Fruit fly (Drosophila melanogaster) whole organism, embryonic: ENCODE data around the gene shf.

Experiments used
- Adf1 ChIP-seq: fragments of 200-800 bp; sonication (Bioruptor generic); IDR thresholded peaks from 2 replicates; pipeline ENCODE4 v1.3.6; 2022; ENCODE audit warnings: missing biosample characterization, missing genetic modification characterization
- Antp ChIP-seq: fragments of 200-800 bp; sonication (Bioruptor generic); optimal IDR thresholded peaks from 3 replicates; lab custom pipeline; 2016; ENCODE audit warnings: missing biosample characterization, missing genetic modification characterization
- Bgb ChIP-seq: fragments of 200-800 bp; sonication (Bioruptor generic); IDR thresholded peaks from 2 replicates; pipeline ENCODE4 v1.3.6; 2022; ENCODE audit warnings: missing biosample characterization, missing genetic modification characterization; ENCODE audit not compliant: partially characterized antibody
- CG10147 ChIP-seq: fragments of 200-800 bp; sonication (Bioruptor generic); optimal IDR thresholded peaks from 2 replicates; lab custom pipeline; 2019; ENCODE audit warnings: missing biosample characterization, mild to moderate bottlenecking, missing genetic modification characterization, moderate library complexity
- CG10462 ChIP-seq: fragments of 200-800 bp; sonication (Bioruptor generic); optimal IDR thresholded peaks from 2 replicates; lab custom pipeline; 2016; ENCODE audit warnings: missing biosample characterization, missing genetic modification characterization
- CG11504 ChIP-seq: fragments of 200-800 bp; sonication (Bioruptor generic); optimal IDR thresholded peaks from 3 replicates; lab custom pipeline; 2019; ENCODE audit warnings: missing biosample characterization, mild to moderate bottlenecking, missing genetic modification characterization, moderate library complexity
- CG1233 ChIP-seq: fragments of 200-800 bp; sonication (Bioruptor generic); optimal IDR thresholded peaks from 4 replicates; lab custom pipeline; 2018; ENCODE audit warnings: missing biosample characterization, mild to moderate bottlenecking, missing genetic modification characterization
- CG12744 ChIP-seq: fragments of 200-800 bp; sonication (Bioruptor generic); optimal IDR thresholded peaks from 2 replicates; lab custom pipeline; 2016; ENCODE audit warnings: missing biosample characterization, missing genetic modification characterization
- CG14050 ChIP-seq: fragments of 200-800 bp; sonication (Bioruptor generic); IDR thresholded peaks from 3 replicates; pipeline ENCODE4 v1.3.6; 2022; ENCODE audit warnings: missing biosample characterization, missing genetic modification characterization
- CG1602 ChIP-seq: fragments of 200-800 bp; sonication (Bioruptor generic); optimal IDR thresholded peaks from 3 replicates; lab custom pipeline; 2016; ENCODE audit warnings: missing biosample characterization, missing genetic modification characterization
- CG16863 ChIP-seq: fragments of 200-800 bp; sonication (Bioruptor generic); optimal IDR thresholded peaks from 3 replicates; lab custom pipeline; 2016; ENCODE audit warnings: missing biosample characterization, missing genetic modification characterization
- CG1792 ChIP-seq: fragments of 200-800 bp; sonication (Bioruptor generic); optimal IDR thresholded peaks from 2 replicates; lab custom pipeline; 2016; ENCODE audit warnings: missing biosample characterization, missing genetic modification characterization
- CG2120 ChIP-seq: fragments of 200-800 bp; sonication (Bioruptor generic); optimal IDR thresholded peaks from 3 replicates; lab custom pipeline; 2016; ENCODE audit warnings: missing biosample characterization, missing genetic modification characterization
- CG3407 ChIP-seq: fragments of 200-800 bp; sonication (Bioruptor generic); optimal IDR thresholded peaks from 2 replicates; lab custom pipeline; 2018; ENCODE audit warnings: missing biosample characterization, mild to moderate bottlenecking, missing genetic modification characterization
- CG6689 ChIP-seq: fragments of 200-800 bp; sonication (Bioruptor generic); IDR thresholded peaks from 2 replicates; pipeline ENCODE4 v1.3.6; 2022; ENCODE audit warnings: missing biosample characterization, missing genetic modification characterization
- CG7839 ChIP-seq: fragments of 200-800 bp; sonication (Bioruptor generic); optimal IDR thresholded peaks from 3 replicates; lab custom pipeline; 2018; ENCODE audit warnings: missing biosample characterization, mild to moderate bottlenecking, missing genetic modification characterization, moderate library complexity
- CG8765 ChIP-seq: fragments of 200-800 bp; sonication (Bioruptor generic); IDR thresholded peaks from 2 replicates; pipeline ENCODE4 v1.3.6; 2022; ENCODE audit warnings: missing biosample characterization, missing genetic modification characterization
- Camta ChIP-seq: fragments of 200-800 bp; sonication (Bioruptor generic); optimal IDR thresholded peaks from 2 replicates; lab custom pipeline; 2016; ENCODE audit warnings: missing biosample characterization, missing genetic modification characterization
- Chrac-16 ChIP-seq: fragments of 200-800 bp; sonication (Bioruptor generic); optimal IDR thresholded peaks from 3 replicates; lab custom pipeline; 2016; ENCODE audit warnings: missing biosample characterization, missing genetic modification characterization
- Dref ChIP-seq: fragments of 200-800 bp; sonication (Bioruptor generic); IDR thresholded peaks from 2 replicates; pipeline ENCODE4 v1.3.6; 2022; ENCODE audit warnings: missing biosample characterization, missing genetic modification characterization
- E2f2 ChIP-seq: fragments of 200-800 bp; sonication (Bioruptor generic); IDR thresholded peaks from 2 replicates; pipeline ENCODE4 v1.3.6; 2022; ENCODE audit warnings: missing biosample characterization, missing genetic modification characterization
- HLHmδ ChIP-seq: fragments of 200-800 bp; sonication (Bioruptor generic); optimal IDR thresholded peaks from 2 replicates; lab custom pipeline; 2018; ENCODE audit warnings: missing biosample characterization, mild to moderate bottlenecking, missing genetic modification characterization, moderate library complexity
- MESR4 ChIP-seq: fragments of 200-800 bp; sonication (Bioruptor generic); optimal IDR thresholded peaks from 2 replicates; lab custom pipeline; 2018; ENCODE audit warnings: missing biosample characterization, mild to moderate bottlenecking, missing genetic modification characterization, moderate library complexity
- Max ChIP-seq: fragments of 200-800 bp; sonication (Bioruptor generic); optimal IDR thresholded peaks from 2 replicates; lab custom pipeline; 2016; ENCODE audit warnings: missing biosample characterization, mild to moderate bottlenecking, missing genetic modification characterization
- Pdp1 ChIP-seq, 2 experiments: fragments of 200-800 bp; sonication (Bioruptor generic); optimal IDR thresholded peaks; 3 replicates each; lab custom pipeline; 2016; ENCODE audit warnings: missing biosample characterization in 2 of 2, missing genetic modification characterization in 2 of 2, mild to moderate bottlenecking in 1 of 2, moderate library complexity in 1 of 2
- Sox100B ChIP-seq: fragments of 200-800 bp; sonication (Bioruptor generic); optimal IDR thresholded peaks from 3 replicates; lab custom pipeline; 2018; ENCODE audit warnings: missing biosample characterization, mild to moderate bottlenecking, missing genetic modification characterization
- Sry-β ChIP-seq: fragments of 200-800 bp; sonication (Bioruptor generic); optimal IDR thresholded peaks from 2 replicates; lab custom pipeline; 2018; ENCODE audit warnings: missing biosample characterization, mild to moderate bottlenecking, missing genetic modification characterization, moderate library complexity
- Taf1 ChIP-seq: fragments of 200-800 bp; sonication (Bioruptor generic); IDR thresholded peaks from 2 replicates; pipeline ENCODE4 v1.3.6; 2022; ENCODE audit warnings: missing biosample characterization, missing genetic modification characterization
- Xbp1 ChIP-seq: fragments of 200-800 bp; sonication (Bioruptor generic); optimal IDR thresholded peaks from 3 replicates; lab custom pipeline; 2016; ENCODE audit warnings: missing biosample characterization, mild to moderate bottlenecking, missing genetic modification characterization
- al ChIP-seq: fragments of 200-800 bp; sonication (Bioruptor generic); IDR thresholded peaks from 2 replicates; pipeline ENCODE4 v1.3.6; 2022; ENCODE audit warnings: missing biosample characterization, missing genetic modification characterization
- amos ChIP-seq: fragments of 200-800 bp; sonication (Bioruptor generic); IDR thresholded peaks from 2 replicates; pipeline ENCODE4 v1.3.6; 2022; ENCODE audit warnings: missing biosample characterization, missing genetic modification characterization; ENCODE audit not compliant: partially characterized antibody
- dan ChIP-seq: fragments of 200-800 bp; sonication (Bioruptor generic); IDR thresholded peaks from 2 replicates; pipeline ENCODE4 v1.3.6; 2022; ENCODE audit warnings: missing biosample characterization, missing genetic modification characterization
- danr ChIP-seq: fragments of 200-800 bp; sonication (Bioruptor generic); IDR thresholded peaks from 2 replicates; pipeline ENCODE4 v1.3.6; 2022; ENCODE audit warnings: missing biosample characterization, missing genetic modification characterization
- dm ChIP-seq: fragments of 200-800 bp; sonication (Bioruptor generic); optimal IDR thresholded peaks from 3 replicates; lab custom pipeline; 2016; ENCODE audit warnings: missing biosample characterization, missing genetic modification characterization
- esg ChIP-seq: fragments of 200-800 bp; sonication (Bioruptor generic); conservative IDR thresholded peaks from 2 replicates; pipeline ENCODE4 v1.3.6; 2022; ENCODE audit warnings: missing biosample characterization, missing genetic modification characterization
- ftz-f1 ChIP-seq: fragments of 200-800 bp; sonication (Bioruptor generic); optimal IDR thresholded peaks from 2 replicates; lab custom pipeline; 2016; ENCODE audit warnings: missing biosample characterization, missing genetic modification characterization
- fu2 ChIP-seq: fragments of 200-800 bp; sonication (Bioruptor generic); optimal IDR thresholded peaks from 2 replicates; lab custom pipeline; 2016; ENCODE audit warnings: missing biosample characterization, missing genetic modification characterization
- grau ChIP-seq: fragments of 200-800 bp; optimal IDR thresholded peaks from 3 replicates; lab custom pipeline; 2019; ENCODE audit warnings: missing biosample characterization, mild to moderate bottlenecking, missing genetic modification characterization, moderate library complexity
- hth ChIP-seq: fragments of >200 bp; optimal IDR thresholded peaks from 2 replicates; lab custom pipeline; 2017; ENCODE audit warnings: inconsistent platforms
- lola ChIP-seq, 3 experiments: fragments of >200 bp in 2 of 3; fragments of 200-800 bp in 1 of 3; sonication (Bioruptor generic) in 1 of 3; optimal IDR thresholded peaks; 2 replicates each; lab custom pipeline; 2017 to 2019; ENCODE audit warnings: missing biosample characterization in 3 of 3, missing genetic modification characterization in 3 of 3, mild to moderate bottlenecking in 1 of 3, moderate library complexity in 1 of 3
- nerfin-1 ChIP-seq: fragments of 200-800 bp; sonication (Bioruptor generic); optimal IDR thresholded peaks from 3 replicates; lab custom pipeline; 2019; ENCODE audit warnings: missing biosample characterization, mild to moderate bottlenecking, missing genetic modification characterization, moderate library complexity
- nom ChIP-seq: fragments of 200-800 bp; sonication (Bioruptor generic); optimal IDR thresholded peaks from 2 replicates; lab custom pipeline; 2017; ENCODE audit warnings: missing biosample characterization, missing genetic modification characterization, mild to moderate bottlenecking, moderate library complexity, missing genetic modification reagents
- org-1 ChIP-seq: fragments of 200-800 bp; sonication (Bioruptor generic); optimal IDR thresholded peaks from 2 replicates; lab custom pipeline; 2017; ENCODE audit warnings: missing biosample characterization, missing genetic modification characterization
- pita ChIP-seq: fragments of 200-800 bp; sonication (Bioruptor generic); optimal IDR thresholded peaks from 2 replicates; lab custom pipeline; 2017; ENCODE audit warnings: missing biosample characterization, mild to moderate bottlenecking, missing genetic modification characterization
- run ChIP-seq: fragments of 200-800 bp; sonication (Bioruptor generic); optimal IDR thresholded peaks from 3 replicates; lab custom pipeline; 2018; ENCODE audit warnings: missing biosample characterization, mild to moderate bottlenecking, missing genetic modification characterization
- slbo ChIP-seq: fragments of 200-800 bp; sonication (Bioruptor generic); IDR thresholded peaks from 2 replicates; pipeline ENCODE4 v1.3.6; 2022; ENCODE audit warnings: missing biosample characterization, missing genetic modification characterization
- tll ChIP-seq, 2 experiments: fragments of 200-800 bp in 1 of 2; fragments of >200 bp in 1 of 2; sonication (Bioruptor generic) in 1 of 2; optimal IDR thresholded peaks; 2 replicates each; lab custom pipeline; 2017 to 2019; ENCODE audit warnings: missing biosample characterization in 2 of 2, missing genetic modification characterization in 2 of 2, mild to moderate bottlenecking in 1 of 2, moderate library complexity in 1 of 2
- vfl ChIP-seq: fragments of 200-800 bp; sonication (Bioruptor generic); optimal IDR thresholded peaks from 2 replicates; lab custom pipeline; 2016; ENCODE audit warnings: missing biosample characterization, missing genetic modification characterization
- wdn ChIP-seq: fragments of 200-800 bp; sonication (Bioruptor generic); IDR thresholded peaks from 2 replicates; pipeline ENCODE4 v1.3.6; 2022; ENCODE audit warnings: missing biosample characterization, missing genetic modification characterization

Gene shf

dm6 chrX:6804485-6805295, 25.2 kb upstream of the shf start (continued):
- TF ChIP-seq Sox100B (GFP tag; lab: Kevin White, UChicago) (no peak), tll (GFP tag; optimal IDR thresholded peaks at IDR 0.05; lab: Kevin White, UChicago) (no peak), esg (GFP tag; lab: Robert Waterston, UW) (peak; percentile 85), CG1233 (GFP tag; lab: Kevin White, UChicago) (peak; percentile 46), amos (GFP tag; lab: Robert Waterston, UW) (no peak), Camta (peak; percentile 39), Adf1 (GFP tag; lab: Robert Waterston, UW) (peak; percentile 46; the same call in 1 of the 2 replicates), fu2 (GFP tag; lab: Kevin White, UChicago) (no peak), MESR4 (GFP tag; lab: Kevin White, UChicago) (peak; percentile 11), CG8765 (GFP tag; lab: Robert Waterston, UW) (peak; percentile 82), CG1602 (peak; percentile 77), Antp (GFP tag; lab: Kevin White, UChicago) (peak; percentile 55), Dref (GFP tag; lab: Robert Waterston, UW) (0 out of 2 replicates have a peak, but pooled peaks have one; percentile 16), CG1792 (peak; percentile 55), Max (GFP tag; lab: Kevin White, UChicago) (peak; percentile 71), grau (tag; lab: Kevin White, UChicago) (peak; percentile 98), vfl (GFP tag; lab: Kevin White, UChicago) (peak; percentile 33), E2f2 (GFP tag; lab: Robert Waterston, UW) (peak; percentile 54; the same call in 1 of the 2 replicates), Taf1 (GFP tag; lab: Robert Waterston, UW) (peak; percentile 72), CG16863 (GFP tag; lab: Kevin White, UChicago) (peak; percentile 66), CG2120 (GFP tag; lab: Kevin White, UChicago) (peak; percentile 82), Sry-β (no peak), run (peak; percentile 33), dan (GFP tag; lab: Robert Waterston, UW) (peak; percentile 42; the same call in 1 of the 2 replicates), org-1 (peak; percentile 60), nom (GFP tag; lab: Kevin White, UChicago) (peak; percentile 36), hth (lab: Kevin White, UChicago) (no peak), CG10147 (GFP tag; lab: Kevin White, UChicago) (peak; percentile 49), slbo (GFP tag; lab: Robert Waterston, UW) (peak; percentile 88), dm (peak; percentile 13), CG14050 (GFP tag; lab: Robert Waterston, UW) (peak; percentile 84), nerfin-1 (tag; lab: Kevin White, UChicago) (peak; percentile 64), Bgb (GFP tag; lab: Robert Waterston, UW) (no peak), CG10462 (GFP tag; lab: Kevin White, UChicago) (peak; percentile 52), danr (GFP tag; lab: Robert Waterston, UW) (0 out of 2 replicates have a peak, but pooled peaks have one; percentile 47), Pdp1 (GFP tag; optimal IDR thresholded peaks at IDR 0.05; lab: Kevin White, UChicago) (peak in 1 of 2 experiments; percentile 62), ftz-f1 (GFP tag; lab: Kevin White, UChicago) (no peak), CG3407 (no peak), Chrac-16 (peak; percentile 77), lola (GFP tag; optimal IDR thresholded peaks at IDR 0.05; lab: Kevin White, UChicago) (peak in 1 of 3 experiments; percentile 73), CG12744 (GFP tag; lab: Kevin White, UChicago) (peak; percentile 69), CG7839 (tag; lab: Kevin White, UChicago) (no peak), al (GFP tag; lab: Robert Waterston, UW) (peak; percentile 76; the same call in 1 of the 2 replicates), HLHmδ (no peak), wdn (GFP tag; lab: Robert Waterston, UW) (peak; percentile 48; the same call in 1 of the 2 replicates), Xbp1 (GFP tag; lab: Kevin White, UChicago) (peak; percentile 84), pita (GFP tag; lab: Kevin White, UChicago) (no peak), CG11504 (no peak), CG6689 (GFP tag; lab: Robert Waterston, UW) (peak; percentile 90)
